Fruit fly (Drosophila melanogaster): Measurements from ENCODE around the gene Lsp2.

DNA sequence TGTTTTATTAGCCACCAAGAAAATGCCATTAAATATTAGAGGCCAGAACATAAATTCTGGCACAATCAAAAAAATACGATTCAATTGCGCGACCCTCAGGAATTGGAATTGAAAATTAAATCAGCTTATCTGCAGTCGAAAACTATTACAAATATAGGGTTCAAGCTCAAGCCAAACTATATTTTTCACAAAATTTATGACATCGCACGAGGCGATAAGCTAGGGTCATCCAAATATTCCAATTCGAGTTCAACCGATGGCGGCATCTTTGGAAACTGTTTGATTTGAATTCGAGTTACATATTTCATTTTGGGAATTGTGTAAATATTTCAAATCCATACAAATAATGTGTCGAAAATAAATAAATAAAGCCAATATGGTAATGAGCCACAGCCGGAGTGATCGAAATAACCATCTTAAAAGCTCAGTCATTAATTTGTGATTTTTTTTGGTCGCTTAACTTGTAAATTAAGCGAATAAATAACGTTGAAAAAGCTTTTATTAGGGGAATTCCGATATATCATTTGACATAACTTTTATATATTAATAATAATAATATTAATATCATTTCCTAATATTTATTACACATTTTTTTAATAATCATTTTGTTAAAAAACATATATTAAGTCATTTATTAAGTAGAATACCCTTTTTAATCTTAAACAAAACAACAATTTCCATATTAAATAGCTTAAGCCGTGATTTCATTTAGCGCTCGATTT, 44.1 kb upstream of the Lsp2 start:
- no peak for TF ChIP-seq OdsH (GFP tag; optimal IDR thresholded peaks at IDR 0.05)
- no peak for TF ChIP-seq spab (GFP tag; optimal IDR thresholded peaks at IDR 0.05)
- TF ChIP-seq esn (GFP tag; optimal IDR thresholded peaks at IDR 0.05) = no peak
- no peak for TF ChIP-seq salr (GFP tag; optimal IDR thresholded peaks at IDR 0.05)
- TF ChIP-seq fd85E (GFP tag; optimal IDR thresholded peaks at IDR 0.05) = no peak
- no peak for TF ChIP-seq CG15336 (GFP tag; IDR thresholded peaks at IDR 0.05)
- no peak for TF ChIP-seq CG16779 (tag; optimal IDR thresholded peaks at IDR 0.05)
- no peak for TF ChIP-seq CG11294 (GFP tag; IDR thresholded peaks at IDR 0.05)

All from whole organism, prepupa.